Fruit fly (Drosophila melanogaster) whole organism, adult: Measurements from ENCODE around the gene Or2a.

Experiments
- CG11617 ChIP-seq: fragments of 200-800 bp; sonication (Bioruptor generic); optimal IDR thresholded peaks from 2 replicates; lab custom pipeline; 2017; ENCODE audit warnings: mild to moderate bottlenecking, missing biosample characterization, missing genetic modification reagents, missing genetic modification characterization
- CG12768 ChIP-seq: fragments of 200-800 bp; sonication (Bioruptor generic); optimal IDR thresholded peaks from 2 replicates; lab custom pipeline; 2017; ENCODE audit warnings: missing biosample characterization, missing genetic modification characterization, mild to moderate bottlenecking, moderate library complexity, missing genetic modification reagents
- CG14711 ChIP-seq: fragments of 200-800 bp; sonication (Bioruptor generic); optimal IDR thresholded peaks from 2 replicates; lab custom pipeline; 2018; ENCODE audit warnings: missing biosample characterization, mild to moderate bottlenecking, missing genetic modification characterization, moderate library complexity
- CG1620 ChIP-seq: fragments of 200-800 bp; sonication (Bioruptor generic); optimal IDR thresholded peaks from 2 replicates; lab custom pipeline; 2016; ENCODE audit warnings: missing biosample characterization, missing genetic modification characterization
- CG33017 ChIP-seq: fragments of 200-800 bp; sonication (Bioruptor generic); optimal IDR thresholded peaks from 2 replicates; lab custom pipeline; 2018; ENCODE audit warnings: missing biosample characterization, mild to moderate bottlenecking, missing genetic modification characterization, moderate library complexity
- CG5204 ChIP-seq: fragments of 200-800 bp; sonication (Bioruptor generic); optimal IDR thresholded peaks from 2 replicates; lab custom pipeline; 2016; ENCODE audit warnings: missing biosample characterization, missing genetic modification characterization
- CG7045 ChIP-seq: fragments of 200-800 bp; sonication (Bioruptor generic); optimal IDR thresholded peaks from 2 replicates; lab custom pipeline; 2017; ENCODE audit warnings: missing biosample characterization, mild to moderate bottlenecking, missing genetic modification characterization
- CG7101 ChIP-seq: fragments of 200-800 bp; sonication (Bioruptor generic); optimal IDR thresholded peaks from 2 replicates; lab custom pipeline; 2018; ENCODE audit warnings: missing biosample characterization, mild to moderate bottlenecking, missing genetic modification characterization, moderate library complexity
- Clk ChIP-seq: fragments of 200-800 bp; sonication (Bioruptor generic); optimal IDR thresholded peaks from 2 replicates; lab custom pipeline; 2017; ENCODE audit warnings: missing biosample characterization, missing genetic modification characterization
- Crg-1 ChIP-seq: fragments of 200-800 bp; sonication (Bioruptor generic); optimal IDR thresholded peaks from 2 replicates; lab custom pipeline; 2016; ENCODE audit warnings: missing biosample characterization, missing genetic modification characterization
- Hr96 ChIP-seq: fragments of 200-800 bp; sonication (Bioruptor generic); optimal IDR thresholded peaks from 2 replicates; lab custom pipeline; 2016; ENCODE audit warnings: missing biosample characterization, missing genetic modification characterization
- Mnt ChIP-seq: fragments of 200-800 bp; sonication (Bioruptor generic); optimal IDR thresholded peaks from 2 replicates; lab custom pipeline; 2016; ENCODE audit warnings: missing biosample characterization, mild to moderate bottlenecking, missing genetic modification characterization
- bab1 ChIP-seq: fragments of 200-800 bp; sonication (Bioruptor generic); optimal IDR thresholded peaks from 3 replicates; lab custom pipeline; 2019; ENCODE audit warnings: missing biosample characterization, mild to moderate bottlenecking, missing genetic modification characterization, moderate library complexity
- cic ChIP-seq: fragments of 200-800 bp; sonication (Bioruptor generic); optimal IDR thresholded peaks from 2 replicates; lab custom pipeline; 2017; ENCODE audit warnings: missing biosample characterization, mild to moderate bottlenecking, missing genetic modification characterization, moderate library complexity
- cnc ChIP-seq, 2 experiments: fragments of >200 bp; optimal IDR thresholded peaks; 2 replicates each; lab custom pipeline; 2017
- kay ChIP-seq: fragments of 200-800 bp; sonication (Bioruptor generic); peaks from one replicate; lab custom pipeline; 2016; ENCODE audit warnings: missing biosample characterization, missing genetic modification characterization, borderline replicate concordance
- ovo ChIP-seq: fragments of 200-800 bp; sonication (Bioruptor generic); optimal IDR thresholded peaks from 2 replicates; lab custom pipeline; 2016; ENCODE audit warnings: missing biosample characterization, missing genetic modification characterization
- pad ChIP-seq: fragments of 200-800 bp; sonication (Bioruptor generic); optimal IDR thresholded peaks from 3 replicates; lab custom pipeline; 2017; ENCODE audit warnings: missing biosample characterization, missing genetic modification characterization, mild to moderate bottlenecking, moderate library complexity, missing genetic modification reagents
- tj ChIP-seq: fragments of 200-800 bp; sonication (Bioruptor generic); optimal IDR thresholded peaks from 3 replicates; lab custom pipeline; 2017; ENCODE audit warnings: missing biosample characterization, mild to moderate bottlenecking, missing genetic modification characterization, moderate library complexity
- toe ChIP-seq: fragments of 200-800 bp; sonication (Bioruptor generic); optimal IDR thresholded peaks from 2 replicates; lab custom pipeline; 2016; ENCODE audit warnings: missing biosample characterization, missing genetic modification characterization

Or2a gene

DNA sequence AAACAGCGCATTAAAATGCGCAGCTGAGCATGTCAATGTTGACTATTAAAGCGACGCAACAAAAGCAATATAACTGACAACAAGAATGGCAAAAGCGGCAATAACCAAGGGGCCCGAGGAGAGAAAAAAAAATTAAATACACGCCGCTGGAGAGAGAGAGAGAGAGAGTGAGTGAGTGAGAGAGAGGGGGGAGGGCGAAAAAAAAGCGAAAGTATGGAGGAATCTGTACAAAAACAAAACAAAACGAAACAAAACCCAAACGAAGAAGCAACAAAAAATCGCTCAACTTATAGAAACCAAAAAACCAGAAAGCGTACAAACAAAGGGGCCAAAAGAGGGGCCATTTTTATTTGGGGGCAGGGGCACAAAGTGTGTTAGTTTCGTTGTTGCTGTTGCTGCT is 37.4 kb downstream of the Or2a start:
- TF ChIP-seq Hr96 (GFP tag; lab: Kevin White, UChicago) (no peak), CG14711 (no peak)

dm6 chrX:2286255-2286654 is 40.2 kb downstream of the Or2a start:
- TF ChIP-seq Hr96 (GFP tag; lab: Kevin White, UChicago) = no peak
- TF ChIP-seq cic = peak; percentile 62
- no peak for TF ChIP-seq toe (GFP tag; lab: Kevin White, UChicago)
- peak; percentile 11 for TF ChIP-seq pad
- peak; percentile 79 for TF ChIP-seq Mnt (GFP tag; lab: Kevin White, UChicago)
- no peak for TF ChIP-seq bab1 (GFP tag; lab: Kevin White, UChicago)
- TF ChIP-seq cnc (optimal IDR thresholded peaks at IDR 0.05; lab: Kevin White, UChicago) = no peak

DNA sequence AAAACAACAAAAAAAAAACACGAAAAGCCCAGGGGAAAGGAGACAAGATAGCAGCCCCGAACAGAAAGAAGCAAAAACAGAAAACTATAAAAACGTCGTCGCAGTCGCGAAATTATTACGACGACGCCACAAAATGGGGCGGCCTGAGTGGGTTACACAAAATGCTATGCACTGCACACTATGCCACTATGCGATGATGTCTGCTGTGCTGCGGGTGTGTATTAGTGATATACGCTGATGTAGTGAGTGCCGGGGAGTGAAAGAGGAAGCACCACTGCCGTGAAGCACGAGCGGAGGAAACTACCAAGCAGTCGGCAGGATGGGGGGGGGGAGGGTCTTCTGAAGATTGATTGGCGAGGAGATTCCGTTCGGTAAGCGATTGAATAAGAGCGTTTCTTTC is 41.0 kb downstream of the Or2a start:
- TF ChIP-seq tj (GFP tag; lab: Kevin White, UChicago) (peak; percentile 32), CG33017 (no peak), Clk (GFP tag; lab: Kevin White, UChicago) (no peak), Crg-1 (no peak)

DNA sequence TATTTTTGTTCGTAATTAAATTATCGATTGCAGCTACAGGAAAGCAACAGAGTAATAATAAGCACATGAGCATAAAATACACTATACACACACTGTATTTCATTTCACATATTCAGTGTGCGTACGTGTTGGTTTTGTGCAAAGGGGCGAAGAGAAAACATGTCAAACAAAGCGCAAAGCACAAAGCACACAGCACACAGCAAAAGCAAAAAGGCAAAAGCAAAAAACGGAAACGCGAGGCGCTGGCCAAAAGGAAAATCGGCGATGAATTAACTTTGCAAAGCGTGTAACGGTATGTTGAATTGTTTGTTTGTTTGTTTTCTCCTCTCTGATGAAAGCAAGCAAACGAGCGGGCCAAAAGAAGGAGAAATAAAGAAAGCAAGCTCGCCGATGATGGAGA is 42.3 kb downstream of the Or2a start:
- TF ChIP-seq toe (GFP tag; lab: Kevin White, UChicago) = no peak
- no peak for TF ChIP-seq CG7101 (tag; lab: Kevin White, UChicago)
- TF ChIP-seq CG14711 = no peak
- no peak for TF ChIP-seq Crg-1
- TF ChIP-seq ovo (GFP tag; lab: Kevin White, UChicago) = no peak
- no peak for TF ChIP-seq CG7045
- TF ChIP-seq Hr96 (GFP tag; lab: Kevin White, UChicago) = no peak
- no peak for TF ChIP-seq CG5204 (GFP tag; lab: Kevin White, UChicago)
- no peak for TF ChIP-seq CG1620
- TF ChIP-seq Mnt (GFP tag; lab: Kevin White, UChicago) = no peak
- no peak for TF ChIP-seq kay (GFP tag; lab: Kevin White, UChicago)
- no peak for TF ChIP-seq CG11617 (GFP tag; lab: Kevin White, UChicago)
- no peak for TF ChIP-seq cic
- no peak for TF ChIP-seq tj (GFP tag; lab: Kevin White, UChicago)
- no peak for TF ChIP-seq Clk (GFP tag; lab: Kevin White, UChicago)
- TF ChIP-seq cnc (optimal IDR thresholded peaks at IDR 0.05; lab: Kevin White, UChicago) = no peak
- no peak for TF ChIP-seq pad
- no peak for TF ChIP-seq CG33017
- no peak for TF ChIP-seq CG12768 (GFP tag; lab: Kevin White, UChicago)

- TF ChIP-seq kay (GFP tag; lab: Kevin White, UChicago) (no peak), Mnt (GFP tag; lab: Kevin White, UChicago) (no peak), bab1 (GFP tag; lab: Kevin White, UChicago) (peak; percentile 23), tj (GFP tag; lab: Kevin White, UChicago) (peak; percentile 22), cic (no peak), CG7101 (tag; lab: Kevin White, UChicago) (no peak)
Measured at dm6 chrX:2289134-2289533, 43.1 kb downstream of the Or2a start.

dm6 chrX:2291023-2291422 is 45.0 kb downstream of the Or2a start:
- TF ChIP-seq tj (GFP tag; lab: Kevin White, UChicago) (no peak), Hr96 (GFP tag; lab: Kevin White, UChicago) (no peak), bab1 (GFP tag; lab: Kevin White, UChicago) (no peak), CG12768 (GFP tag; lab: Kevin White, UChicago) (no peak), CG33017 (no peak)

DNA sequence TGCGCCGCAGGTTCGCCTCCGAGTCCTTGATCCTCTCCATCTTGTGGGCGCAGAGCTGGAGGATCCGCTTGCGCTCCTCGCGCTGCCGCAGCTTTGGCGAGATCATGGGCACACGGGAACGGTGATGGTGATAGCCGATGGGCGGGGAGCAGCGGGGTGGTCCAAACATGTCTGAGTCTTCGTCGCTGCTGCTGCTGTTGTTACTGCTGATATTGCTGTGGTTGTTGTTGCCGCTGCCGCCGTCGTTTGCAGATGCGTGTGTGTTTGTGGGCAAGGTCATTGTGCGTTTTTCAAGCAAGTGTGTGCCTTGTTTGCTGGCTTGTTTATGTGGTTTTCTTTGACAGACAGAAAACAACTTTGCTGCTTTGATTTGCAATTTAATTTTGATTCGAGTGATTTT is 46.4 kb downstream of the Or2a start:
- TF ChIP-seq pad (no peak), ovo (GFP tag; lab: Kevin White, UChicago) (no peak), CG7101 (tag; lab: Kevin White, UChicago) (no peak), Mnt (GFP tag; lab: Kevin White, UChicago) (no peak), CG33017 (no peak), CG14711 (no peak), CG11617 (GFP tag; lab: Kevin White, UChicago) (no peak), toe (GFP tag; lab: Kevin White, UChicago) (no peak), Clk (GFP tag; lab: Kevin White, UChicago) (no peak), Hr96 (GFP tag; lab: Kevin White, UChicago) (no peak), CG5204 (GFP tag; lab: Kevin White, UChicago) (no peak), cnc (optimal IDR thresholded peaks at IDR 0.05; lab: Kevin White, UChicago) (no peak)

DNA sequence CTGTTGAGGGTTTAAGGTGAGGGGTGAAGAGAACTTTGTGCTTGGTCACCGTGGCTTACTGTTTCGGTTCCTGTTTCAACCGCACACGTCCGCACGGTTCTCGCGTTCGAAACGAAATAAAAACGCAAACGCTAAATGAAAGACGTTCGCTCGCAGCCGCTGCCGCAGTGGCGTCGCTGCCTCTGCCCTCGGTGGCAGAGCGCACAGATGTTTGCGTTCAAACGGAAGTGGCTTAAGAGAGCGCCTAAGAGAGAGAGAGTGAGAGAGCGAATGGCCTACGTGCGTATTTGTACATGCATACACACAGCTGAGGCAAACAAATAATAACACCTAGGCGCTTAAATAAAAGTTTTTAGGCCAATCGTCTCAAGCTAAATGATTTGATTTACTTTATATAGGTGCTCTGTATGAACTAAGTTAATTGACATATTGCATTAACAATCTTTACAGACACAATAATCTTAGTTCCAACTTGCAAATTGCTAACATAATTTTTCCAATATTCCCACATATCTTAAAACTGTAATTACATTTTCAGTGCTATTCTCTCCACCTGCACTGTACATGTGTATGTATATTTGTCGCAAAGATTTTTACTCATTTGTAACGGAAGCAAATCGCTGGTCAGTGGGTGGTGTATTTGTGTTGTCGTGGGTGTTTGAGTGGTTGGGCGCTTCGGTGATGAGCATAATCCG is 47.4 kb downstream of the Or2a start, which contains the start of gene CG2865:
TSS of gene CG2865 (minus strand) at position 118 of the 695 bp plus-strand sequence.
- peak; percentile 99 for TF ChIP-seq bab1 (GFP tag; lab: Kevin White, UChicago)
- peak; percentile 93 for TF ChIP-seq CG14711
- peak; percentile 95 for TF ChIP-seq CG33017
- TF ChIP-seq cnc (optimal IDR thresholded peaks at IDR 0.05; lab: Kevin White, UChicago) = no peak
- peak; percentile 95 for TF ChIP-seq CG5204 (GFP tag; lab: Kevin White, UChicago)
- peak; percentile 85 for TF ChIP-seq cic
- peak; percentile 96 for TF ChIP-seq CG7045
- TF ChIP-seq pad = peak; percentile 93
- TF ChIP-seq ovo (GFP tag; lab: Kevin White, UChicago) = peak; percentile 94
- peak; percentile 81 for TF ChIP-seq Clk (GFP tag; lab: Kevin White, UChicago)
- TF ChIP-seq Mnt (GFP tag; lab: Kevin White, UChicago) = peak; percentile 92
- peak; percentile 95 for TF ChIP-seq kay (GFP tag; lab: Kevin White, UChicago)
- peak; percentile 95 for TF ChIP-seq CG12768 (GFP tag; lab: Kevin White, UChicago)
- peak; percentile 98 for TF ChIP-seq Hr96 (GFP tag; lab: Kevin White, UChicago)
- peak; percentile 98 for TF ChIP-seq CG7101 (tag; lab: Kevin White, UChicago)
- peak; percentile 89 for TF ChIP-seq CG1620
- TF ChIP-seq CG11617 (GFP tag; lab: Kevin White, UChicago) = peak; percentile 97
- TF ChIP-seq tj (GFP tag; lab: Kevin White, UChicago) = peak; percentile 86
- peak; percentile 90 for TF ChIP-seq toe (GFP tag; lab: Kevin White, UChicago)
- peak; percentile 93 for TF ChIP-seq Crg-1
